Worm (Caenorhabditis elegans) whole organism, midembryonic: ENCODE measurements around the gene jip-1.

ENCODE experiments used
- T22C8.4 ChIP-seq: fragments of 200-800 bp; sonication (Bioruptor generic); IDR thresholded peaks from 2 replicates; pipeline ENCODE4 v1.3.6; 2022; ENCODE audit warnings: missing genetic modification characterization, missing compliant biosample characterization
- med-1 ChIP-seq: sonication (generic microtip); optimal IDR thresholded peaks from 2 replicates; lab custom pipeline; 2017; ENCODE audit warnings: missing genetic modification characterization, mild to moderate bottlenecking, missing compliant biosample characterization, antibody characterized with exemption, missing genetic modification reagents; ENCODE audit not compliant: insufficient read depth
- ref-1 ChIP-seq: fragments of 200-800 bp; sonication (Bioruptor generic); conservative IDR thresholded peaks from 2 replicates; pipeline ENCODE4 v1.3.6; 2022; ENCODE audit warnings: missing genetic modification reagents, missing genetic modification characterization, missing compliant biosample characterization
- ztf-23 ChIP-seq: fragments of 200-800 bp; sonication (Bioruptor generic); IDR thresholded peaks from 2 replicates; pipeline ENCODE4 v1.3.6; 2022; ENCODE audit warnings: missing genetic modification reagents, missing genetic modification characterization, missing compliant biosample characterization
- ztf-29 ChIP-seq: fragments of 200-800 bp; sonication (Bioruptor generic); IDR thresholded peaks from 2 replicates; pipeline ENCODE4 v1.3.6; 2022; ENCODE audit warnings: missing genetic modification reagents, missing genetic modification characterization, missing compliant biosample characterization

DNA sequence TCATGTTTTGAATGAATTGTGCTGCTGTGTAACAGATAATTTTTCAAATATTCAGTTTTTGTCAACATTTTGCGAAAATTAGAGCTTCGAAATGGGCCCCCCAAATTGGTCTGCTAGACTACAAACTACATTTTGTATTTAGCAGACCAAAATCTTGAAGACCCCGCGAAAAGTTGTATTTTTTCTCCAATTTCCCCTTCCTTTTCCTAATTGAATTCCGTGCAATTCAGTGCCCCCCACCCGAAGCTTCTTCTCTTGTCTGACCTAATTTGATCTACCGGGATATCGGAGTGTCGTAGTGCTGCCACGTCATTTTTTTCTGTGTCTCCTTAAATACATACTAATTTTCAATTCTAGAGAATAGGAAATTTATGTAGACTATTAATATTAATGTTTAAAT is 2.8 kb upstream of the jip-1 start:
- TF ChIP-seq ztf-23 (GFP tag; lab: Robert Waterston, UW), result no peak
- no peak for TF ChIP-seq ref-1 (GFP tag; lab: Robert Waterston, UW)
- no peak for TF ChIP-seq T22C8.4 (GFP tag; lab: Robert Waterston, UW)
- TF ChIP-seq ztf-29 (GFP tag; lab: Robert Waterston, UW), result no peak
- no peak for TF ChIP-seq med-1 (GFP tag; lab: Kevin White, UChicago)
